Worm (Caenorhabditis elegans): Measurements from ENCODE around the gene mrps-26.

The mrps-26 gene

DNA sequence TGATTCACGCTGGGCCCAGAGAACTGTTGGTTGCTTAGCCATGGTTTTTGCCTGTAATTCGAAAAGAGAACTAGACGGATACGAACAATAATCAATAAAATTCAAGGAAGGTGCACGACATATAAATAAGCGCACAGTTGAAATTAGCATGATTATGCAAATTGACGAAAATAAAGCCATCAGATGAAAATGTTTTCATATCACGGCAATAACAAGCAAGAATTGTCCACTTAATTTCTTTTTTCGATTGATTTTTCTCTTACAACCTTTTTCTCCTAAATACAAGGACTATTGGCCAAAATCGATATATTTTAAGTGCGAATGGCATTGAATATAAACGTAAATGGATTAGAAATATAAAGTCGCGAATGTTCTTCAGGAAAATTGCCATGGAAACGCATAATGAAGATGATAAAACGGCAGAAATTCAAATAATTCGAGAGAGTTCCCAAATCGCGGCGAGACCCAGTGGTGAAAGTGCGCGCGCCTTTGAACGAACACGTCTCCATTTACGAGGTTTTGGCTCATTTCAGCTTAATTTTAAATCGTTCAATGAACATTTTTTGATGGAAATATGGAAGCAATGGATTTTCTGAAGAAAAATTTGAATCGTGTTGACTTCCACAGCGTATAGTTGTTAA lies 40.4 kb downstream of the mrps-26 start, which contains the start of the genes daf-41 and toc-1 (continued):
- TF ChIP-seq elt-3 (tag; optimal IDR thresholded peaks at IDR 0.05) = peak in 1 of 6 experiments; percentile 20
- peak; percentile 77 for TF ChIP-seq skn-1 (tag; optimal IDR thresholded peaks at IDR 0.05)
- TF ChIP-seq nhr-20 (tag; optimal IDR thresholded peaks at IDR 0.05) = peak; percentile 31
- TF ChIP-seq efl-3 (GFP tag; optimal IDR thresholded peaks at IDR 0.05) = no peak
- no peak for TF ChIP-seq zag-1 (tag; optimal IDR thresholded peaks at IDR 0.05)
- no peak for TF ChIP-seq ceh-88 (GFP tag; IDR thresholded peaks at IDR 0.05)
- peak; percentile 11 for TF ChIP-seq rnt-1 (tag; optimal IDR thresholded peaks at IDR 0.05)
- peak; percentile 54 to 71 (median 58) for TF ChIP-seq dpl-1 (GFP tag; optimal IDR thresholded peaks at IDR 0.05)
- peak; percentile 18 for TF ChIP-seq ceh-90 (tag; optimal IDR thresholded peaks at IDR 0.05)
- TF ChIP-seq unc-130 (tag; optimal IDR thresholded peaks at IDR 0.05) = peak; percentile 17
- peak; percentile 40 for TF ChIP-seq xbp-1 (tag; optimal IDR thresholded peaks at IDR 0.05)

DNA sequence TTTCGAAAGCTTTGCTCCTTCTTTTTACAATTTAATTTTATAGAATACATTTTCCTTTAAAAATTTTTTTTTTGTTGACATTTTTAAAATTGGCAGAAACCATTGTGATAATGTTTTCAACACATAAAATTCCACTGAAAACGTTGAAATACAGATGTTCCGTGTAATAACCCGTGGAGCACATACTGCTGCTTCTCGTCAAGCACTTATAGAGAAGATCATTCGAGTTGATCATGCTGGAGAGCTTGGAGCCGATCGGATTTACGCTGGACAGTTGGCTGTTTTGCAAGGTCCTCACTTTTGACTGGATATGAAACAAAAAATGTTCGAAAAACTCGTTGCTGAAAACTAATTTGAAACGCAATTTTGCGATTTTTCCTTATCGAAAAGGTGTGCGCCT lies 43.3 kb downstream of the mrps-26 start, which contains the start of gene clk-1:
clk-1 (plus strand) TSS at position 155 of the 400 bp plus-strand sequence.
- TF ChIP-seq nhr-28 (tag; optimal IDR thresholded peaks at IDR 0.05) (no peak), mdl-1 (tag; optimal IDR thresholded peaks at IDR 0.05) (no peak), rnt-1 (tag; optimal IDR thresholded peaks at IDR 0.05) (no peak), nhr-77 (tag; optimal IDR thresholded peaks at IDR 0.05) (no peak), nhr-20 (tag; optimal IDR thresholded peaks at IDR 0.05) (no peak), ces-1 (GFP tag; optimal IDR thresholded peaks at IDR 0.05) (no peak), nhr-19 (GFP tag; conservative IDR thresholded peaks at IDR 0.05) (no peak)

DNA sequence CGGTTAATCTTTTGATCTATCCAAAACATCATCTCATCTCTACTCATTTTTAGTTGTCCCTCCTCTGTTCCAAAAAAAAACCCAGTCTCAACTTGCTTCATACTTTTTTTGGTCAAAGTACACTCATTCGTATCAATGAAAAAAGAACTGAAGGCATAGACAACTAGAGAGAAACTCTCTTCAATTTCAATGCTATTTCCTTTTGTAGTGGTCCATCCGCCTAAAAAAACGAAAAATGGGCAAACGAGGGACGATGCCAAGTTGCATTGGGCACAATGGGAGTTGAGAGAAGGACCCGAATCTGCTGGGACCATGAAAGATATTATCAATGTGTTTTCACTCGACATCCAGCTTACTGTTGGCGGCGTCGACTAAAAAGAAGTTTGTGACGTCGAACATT lies 45.8 kb downstream of the mrps-26 start:
- TF ChIP-seq F16B12.6 (tag; optimal IDR thresholded peaks at IDR 0.05) (no peak), grh-1 (GFP tag; IDR thresholded peaks at IDR 0.05) (no peak), ets-5 (GFP tag; IDR thresholded peaks at IDR 0.05) (no peak), sptf-1 (tag; optimal IDR thresholded peaks at IDR 0.05) (no peak), hpl-2 (GFP tag; optimal IDR thresholded peaks at IDR 0.05) (no peak), snu-23 (GFP tag; optimal IDR thresholded peaks at IDR 0.05) (peak; percentile 31), fkh-4 (tag; optimal IDR thresholded peaks at IDR 0.05; ENCODE audit: borderline replicate concordance) (no peak), alr-1 (tag; optimal IDR thresholded peaks at IDR 0.05; ENCODE audit: borderline replicate concordance) (no peak), lin-14 (GFP tag; optimal IDR thresholded peaks at IDR 0.05) (peak; percentile 77), C34B4.2 (tag; optimal IDR thresholded peaks at IDR 0.05) (no peak), ceh-8 (GFP tag; optimal IDR thresholded peaks at IDR 0.05) (no peak), pag-3 (tag; optimal IDR thresholded peaks at IDR 0.05; ENCODE audit: borderline replicate concordance, insufficient read depth) (no peak), isw-1 (GFP tag; IDR thresholded peaks at IDR 0.05) (no peak), ceh-82 (tag; optimal IDR thresholded peaks at IDR 0.05) (peak in 1 of 3 experiments; percentile 35), tbx-2 (tag; optimal IDR thresholded peaks at IDR 0.05) (peak; percentile 5), lsy-2 (tag; optimal IDR thresholded peaks at IDR 0.05) (peak in 1 of 2 experiments; percentile 35), lin-15B (tag; optimal IDR thresholded peaks at IDR 0.05) (no peak), unc-86 (tag; optimal IDR thresholded peaks at IDR 0.05) (no peak), dpl-1 (GFP tag; optimal IDR thresholded peaks at IDR 0.05) (peak in 1 of 3 experiments; percentile 20), pqm-1 (tag; optimal IDR thresholded peaks at IDR 0.05) (no peak), blmp-1 (tag; optimal IDR thresholded peaks at IDR 0.05) (no peak), hlh-17 (GFP tag; optimal IDR thresholded peaks at IDR 0.05; ENCODE audit: borderline replicate concordance) (no peak), ceh-63 (GFP tag; optimal IDR thresholded peaks at IDR 0.05) (no peak), swsn-7 (tag; optimal IDR thresholded peaks at IDR 0.05) (peak; percentile 0), nhr-71 (tag; optimal IDR thresholded peaks at IDR 0.05) (peak; percentile 32), nhr-19 (GFP tag; conservative IDR thresholded peaks at IDR 0.05) (peak; percentile 59), efl-1 (optimal IDR thresholded peaks at IDR 0.05) (peak; percentile 38 to 61), efl-1 (GFP tag; optimal IDR thresholded peaks at IDR 0.05 in 1 of 2) (peak in 1 of 2 experiments; percentile 92), lin-35 (GFP tag; optimal IDR thresholded peaks at IDR 0.05) (peak in 1 of 2 experiments; percentile 26), fos-1 (tag; optimal IDR thresholded peaks at IDR 0.05) (no peak), ceh-90 (tag; optimal IDR thresholded peaks at IDR 0.05) (no peak), vab-15 (tag; optimal IDR thresholded peaks at IDR 0.05) (no peak), nhr-11 (tag; optimal IDR thresholded peaks at IDR 0.05) (no peak), C16A3.4 (tag; optimal IDR thresholded peaks at IDR 0.05) (no peak), elt-2 (tag; optimal IDR thresholded peaks at IDR 0.05) (no peak)
